Worm (Caenorhabditis elegans) whole organism, L3 larva: ENCODE data around the gene gcy-11.

ENCODE experiments used
- ZK546.5 ChIP-seq: sonication (generic microtip); optimal IDR thresholded peaks from 2 replicates; lab custom pipeline; 2017; ENCODE audit warnings: missing biosample characterization, missing genetic modification characterization
- ama-1 ChIP-seq: fragments of 150-350 bp; optimal IDR thresholded peaks from 2 replicates; lab custom pipeline; 2018
- fkh-2 ChIP-seq: fragments of 150-350 bp; optimal IDR thresholded peaks from 2 replicates; lab custom pipeline; 2014; ENCODE audit warnings: missing biosample characterization, missing genetic modification reagents, missing genetic modification characterization
- hmg-11 ChIP-seq: sonication (generic microtip); optimal IDR thresholded peaks from 2 replicates; lab custom pipeline; 2016; ENCODE audit warnings: missing genetic modification characterization, missing compliant biosample characterization
- lin-39 ChIP-seq: fragments of 150-350 bp; optimal IDR thresholded peaks from 2 replicates; lab custom pipeline; 2018; ENCODE audit warnings: missing biosample characterization, missing genetic modification reagents, missing genetic modification characterization
- lsy-12 ChIP-seq: sonication (generic microtip); optimal IDR thresholded peaks from 2 replicates; lab custom pipeline; 2016; ENCODE audit warnings: mild to moderate bottlenecking, missing genetic modification characterization, missing compliant biosample characterization
- mml-1 ChIP-seq: fragments of 150-350 bp; sonication (generic microtip); optimal IDR thresholded peaks from 3 replicates; lab custom pipeline; 2014; ENCODE audit warnings: missing biosample characterization, missing genetic modification characterization
- nfya-1 ChIP-seq: sonication (generic microtip); optimal IDR thresholded peaks from 2 replicates; lab custom pipeline; 2017; ENCODE audit warnings: missing genetic modification characterization, mild to moderate bottlenecking, missing compliant biosample characterization, antibody characterized with exemption, moderate library complexity; ENCODE audit not compliant: insufficient read depth
- nhr-25 ChIP-seq: sonication (generic microtip); optimal IDR thresholded peaks from 2 replicates; lab custom pipeline; 2017; ENCODE audit warnings: missing biosample characterization, missing genetic modification characterization

Gene gcy-11

DNA sequence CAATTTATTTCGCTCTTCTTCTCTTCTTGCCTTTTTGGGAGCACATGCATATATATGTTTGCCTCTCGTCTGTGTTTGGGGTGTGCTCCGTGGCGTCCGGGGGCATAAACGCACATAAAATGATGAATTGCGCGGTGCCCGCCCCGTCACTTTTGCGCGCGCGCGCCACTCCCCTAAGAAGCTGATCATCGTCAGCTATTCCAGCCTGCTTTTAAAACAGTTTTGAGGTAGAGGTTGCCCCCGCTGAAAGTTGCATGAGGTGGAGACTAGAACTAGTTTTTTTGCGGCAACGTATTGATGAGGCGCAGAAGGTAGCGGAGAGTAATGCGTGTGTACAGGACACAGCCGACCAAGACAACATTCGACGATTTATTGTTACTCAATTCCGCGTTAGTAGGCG is 55.7 kb downstream of the gcy-11 start:
- TF ChIP-seq hmg-11 (tag; lab: Kevin White, UChicago) (peak; percentile 10), fkh-2 (tag; lab: Kevin White, UChicago) (no peak), lin-39 (tag; lab: Kevin White, UChicago) (peak; percentile 76), lsy-12 (tag; lab: Kevin White, UChicago) (no peak)

DNA sequence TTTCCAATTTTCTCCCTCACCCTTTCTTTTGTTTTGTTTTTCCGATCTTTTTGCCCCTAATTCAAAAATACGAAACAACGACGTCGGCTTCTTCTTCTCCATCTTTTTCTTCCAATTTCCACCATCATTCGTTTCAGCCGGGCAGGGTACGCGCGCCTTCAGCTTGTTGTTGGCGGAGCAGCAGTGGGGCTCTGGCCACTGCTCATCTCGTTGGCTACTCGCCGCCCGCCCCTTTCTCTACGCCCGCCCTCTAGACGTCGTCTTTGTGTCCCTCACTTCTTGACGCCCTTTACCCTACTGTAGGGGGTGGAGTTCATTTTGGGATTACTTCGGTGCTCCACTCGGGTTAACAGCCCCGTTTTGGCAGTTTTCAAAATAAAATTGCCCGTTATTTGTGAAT is 56.4 kb downstream of the gcy-11 start:
- TF ChIP-seq lin-39 (tag; lab: Kevin White, UChicago) = peak; percentile 12
- no peak for TF ChIP-seq hmg-11 (tag; lab: Kevin White, UChicago)
- TF ChIP-seq nfya-1 (tag; lab: Kevin White, UChicago) = peak; percentile 74

DNA sequence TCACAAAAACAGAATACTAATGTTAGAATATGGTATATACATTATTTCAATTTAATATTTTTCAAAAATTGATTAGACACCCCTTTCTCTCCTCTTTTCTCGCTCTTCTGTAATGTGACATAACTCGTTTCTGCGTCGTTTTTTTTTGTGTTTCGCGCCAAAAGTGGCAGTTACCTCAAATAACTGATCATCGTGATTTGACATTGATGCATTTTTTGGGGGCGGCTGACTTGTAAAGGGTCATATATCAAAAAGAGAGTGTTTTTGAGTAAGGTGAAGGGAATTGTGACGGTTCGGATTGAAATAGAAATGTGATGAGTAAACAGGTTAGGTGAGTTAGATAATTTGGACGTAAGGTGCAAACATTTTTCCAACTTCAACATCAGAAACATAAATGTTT is 57.4 kb downstream of the gcy-11 start:
- TF ChIP-seq mml-1 (no peak), lsy-12 (tag; lab: Kevin White, UChicago) (no peak), ZK546.5 (no peak), nhr-25 (peak; percentile 67), ama-1 (no peak)
- TF ChIP-seq, all 47 proteins: peak for 1
